Worm (Caenorhabditis elegans): Measurements from ENCODE around the gene Y22D7AL.11.

- TF ChIP-seq nhr-25 (tag; optimal IDR thresholded peaks at IDR 0.05) (no peak), unc-62 (GFP tag; optimal IDR thresholded peaks at IDR 0.05) (no peak), elt-1 (tag; optimal IDR thresholded peaks at IDR 0.05) (no peak), pha-4 (tag; optimal IDR thresholded peaks at IDR 0.05) (no peak), tbx-2 (tag; optimal IDR thresholded peaks at IDR 0.05) (no peak), lin-15B (tag; optimal IDR thresholded peaks at IDR 0.05) (no peak), elt-2 (tag; optimal IDR thresholded peaks at IDR 0.05) (peak; percentile 52), ama-1 (optimal IDR thresholded peaks at IDR 0.05) (no peak), nfya-1 (tag; optimal IDR thresholded peaks at IDR 0.05; ENCODE audit: insufficient read depth) (no peak)
These were observed 48.1 kb upstream of the Y22D7AL.11 start for ce11 chrIII:1682262-1682661.

Data from whole organism, L3 larva.